Worm (Caenorhabditis elegans) whole organism, midembryonic: ENCODE results near the gene F19B10.2.

Experiments
- T22C8.4 ChIP-seq: fragments of 200-800 bp; sonication (Bioruptor generic); IDR thresholded peaks from 2 replicates; pipeline ENCODE4 v1.3.6; 2022; ENCODE audit warnings: missing genetic modification characterization, missing compliant biosample characterization
- cog-1 ChIP-seq: sonication (generic microtip); optimal IDR thresholded peaks from 2 replicates; lab custom pipeline; 2016; ENCODE audit warnings: missing genetic modification characterization, missing compliant biosample characterization
- flt-1 ChIP-seq: fragments of 200-800 bp; sonication (Bioruptor generic); IDR thresholded peaks from 2 replicates; pipeline ENCODE4 v1.3.6; 2022; ENCODE audit warnings: missing genetic modification characterization, missing compliant biosample characterization
- klf-2 ChIP-seq: fragments of 200-800 bp; sonication (Bioruptor generic); conservative IDR thresholded peaks from 2 replicates; pipeline ENCODE4 v1.3.6; 2022; ENCODE audit warnings: missing genetic modification reagents, missing genetic modification characterization, missing compliant biosample characterization
- med-1 ChIP-seq: sonication (generic microtip); optimal IDR thresholded peaks from 2 replicates; lab custom pipeline; 2017; ENCODE audit warnings: missing genetic modification characterization, mild to moderate bottlenecking, missing compliant biosample characterization, antibody characterized with exemption, missing genetic modification reagents; ENCODE audit not compliant: insufficient read depth
- ref-1 ChIP-seq: fragments of 200-800 bp; sonication (Bioruptor generic); conservative IDR thresholded peaks from 2 replicates; pipeline ENCODE4 v1.3.6; 2022; ENCODE audit warnings: missing genetic modification reagents, missing genetic modification characterization, missing compliant biosample characterization
- tab-1 ChIP-seq: fragments of 200-800 bp; sonication (Bioruptor generic); IDR thresholded peaks from 2 replicates; pipeline ENCODE4 v1.3.6; 2022; ENCODE audit warnings: missing genetic modification characterization, missing compliant biosample characterization
- ztf-23 ChIP-seq: fragments of 200-800 bp; sonication (Bioruptor generic); IDR thresholded peaks from 2 replicates; pipeline ENCODE4 v1.3.6; 2022; ENCODE audit warnings: missing genetic modification reagents, missing genetic modification characterization, missing compliant biosample characterization
- ztf-29 ChIP-seq: fragments of 200-800 bp; sonication (Bioruptor generic); IDR thresholded peaks from 2 replicates; pipeline ENCODE4 v1.3.6; 2022; ENCODE audit warnings: missing genetic modification reagents, missing genetic modification characterization, missing compliant biosample characterization

Gene F19B10.2

DNA sequence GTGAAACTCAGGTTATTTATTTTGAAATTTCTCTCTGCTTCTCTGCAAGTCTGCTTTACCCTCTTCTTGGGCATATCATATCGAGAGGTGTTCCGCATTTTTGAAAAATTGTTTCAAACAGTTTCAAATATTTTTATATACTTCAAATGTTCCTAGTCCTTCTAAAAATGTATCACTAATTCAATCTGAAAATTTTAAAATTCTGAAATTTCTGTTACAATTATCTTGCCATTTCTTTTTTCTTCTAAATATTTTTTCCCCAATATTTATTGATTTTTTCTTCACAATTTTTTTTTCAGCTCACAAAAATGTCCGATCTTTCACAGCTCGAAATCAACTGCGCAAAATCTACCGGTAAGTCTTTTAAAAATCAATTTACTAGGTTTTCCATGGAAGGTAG lies 15.5 kb upstream of the F19B10.2 start, which contains the start of gene F19B10.4:
TSS of gene F19B10.4 (plus strand) at position 301 of the 400 bp plus-strand sequence.
- no peak for TF ChIP-seq klf-2
- TF ChIP-seq tab-1 (GFP tag; lab: Robert Waterston, UW): no peak
- TF ChIP-seq cog-1 (tag; lab: Kevin White, UChicago): no peak
- TF ChIP-seq T22C8.4 (GFP tag; lab: Robert Waterston, UW): no peak
- no peak for TF ChIP-seq med-1 (GFP tag; lab: Kevin White, UChicago)
- no peak for TF ChIP-seq ztf-29 (GFP tag; lab: Robert Waterston, UW)
- no peak for TF ChIP-seq ref-1 (GFP tag; lab: Robert Waterston, UW)
- TF ChIP-seq ztf-23 (GFP tag; lab: Robert Waterston, UW): no peak
- TF ChIP-seq flt-1 (GFP tag; lab: Robert Waterston, UW): no peak

DNA sequence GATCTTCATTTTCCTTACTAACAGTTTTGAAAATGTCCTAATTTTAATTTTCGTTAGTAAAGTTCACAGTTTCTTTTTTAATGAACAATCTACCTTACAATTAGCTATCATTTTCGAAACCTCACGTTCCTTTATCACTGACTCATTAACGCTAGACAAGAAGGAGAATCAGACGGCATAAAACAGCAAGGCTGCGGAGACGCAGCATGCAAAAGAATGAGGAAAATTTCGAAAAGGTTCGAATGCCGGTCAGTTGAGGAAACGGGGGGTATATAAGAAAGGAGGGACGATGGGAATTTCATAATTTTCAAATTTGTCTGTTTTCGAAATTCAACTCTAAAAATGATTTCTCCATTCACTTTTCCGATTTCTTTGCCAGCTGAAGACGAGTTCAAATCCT lies 13.3 kb upstream of the F19B10.2 start, which contains the start of gene F19B10.13:
TSS of gene F19B10.13 (plus strand) at position 343 of the 400 bp plus-strand sequence.
- TF ChIP-seq cog-1 (tag; lab: Kevin White, UChicago) (no peak), tab-1 (GFP tag; lab: Robert Waterston, UW) (no peak), flt-1 (GFP tag; lab: Robert Waterston, UW) (no peak), ztf-29 (GFP tag; lab: Robert Waterston, UW) (no peak), ztf-23 (GFP tag; lab: Robert Waterston, UW) (no peak), med-1 (GFP tag; lab: Kevin White, UChicago) (no peak), klf-2 (no peak), T22C8.4 (GFP tag; lab: Robert Waterston, UW) (no peak), ref-1 (GFP tag; lab: Robert Waterston, UW) (no peak)

DNA sequence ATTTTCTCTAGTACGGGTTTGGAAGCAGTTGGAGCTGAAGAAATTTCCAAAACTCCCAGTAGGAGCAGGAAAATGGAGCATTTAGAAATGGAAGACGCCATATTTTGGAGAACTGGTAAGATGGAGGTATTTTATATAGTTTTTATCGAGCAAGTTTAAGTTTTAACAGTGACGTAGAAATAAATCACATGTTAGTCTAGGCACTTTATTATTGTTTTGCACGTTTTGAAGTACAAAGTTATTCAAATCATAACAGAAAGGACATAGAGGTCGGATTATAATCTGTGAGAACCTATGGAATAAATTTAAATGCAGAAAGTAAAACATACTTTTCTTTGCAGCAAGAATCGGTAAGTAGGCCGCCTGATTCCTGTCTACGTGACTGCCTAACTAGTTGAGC lies 11.5 kb upstream of the F19B10.2 start, which contains the start of gene F19B10.6:
TSS of gene F19B10.6 (minus strand) at position 101 of the 400 bp plus-strand sequence.
- TF ChIP-seq T22C8.4 (GFP tag; lab: Robert Waterston, UW) (no peak), med-1 (GFP tag; lab: Kevin White, UChicago) (no peak), klf-2 (no peak), ref-1 (GFP tag; lab: Robert Waterston, UW) (no peak), tab-1 (GFP tag; lab: Robert Waterston, UW) (no peak), ztf-29 (GFP tag; lab: Robert Waterston, UW) (no peak), flt-1 (GFP tag; lab: Robert Waterston, UW) (no peak), ztf-23 (GFP tag; lab: Robert Waterston, UW) (no peak), cog-1 (tag; lab: Kevin White, UChicago) (no peak)

DNA sequence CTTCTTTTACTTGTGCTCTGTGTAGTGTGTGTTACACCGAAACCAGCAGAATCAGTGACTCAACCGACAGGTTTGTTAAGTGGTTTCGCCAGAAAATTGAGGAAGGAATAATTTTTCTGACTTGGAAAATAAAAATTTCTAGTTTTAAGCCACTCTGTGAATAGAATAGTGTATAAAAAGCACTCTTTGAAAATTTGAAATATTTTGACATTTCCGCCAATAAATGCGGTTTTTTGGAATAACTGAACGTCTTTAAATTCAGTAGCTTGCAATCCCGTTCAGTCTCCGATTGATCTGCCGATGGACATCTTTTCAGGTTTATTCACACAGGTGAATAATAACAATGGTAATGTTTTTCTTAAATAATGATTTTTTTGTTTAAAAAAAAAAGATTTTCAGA lies 10.8 kb upstream of the F19B10.2 start, which contains the start of gene F19B10.3:
TSS of gene F19B10.3 (plus strand) at position 301 of the 400 bp plus-strand sequence.
- TF ChIP-seq klf-2 (no peak), ztf-23 (GFP tag; lab: Robert Waterston, UW) (no peak), tab-1 (GFP tag; lab: Robert Waterston, UW) (no peak), ref-1 (GFP tag; lab: Robert Waterston, UW) (no peak), flt-1 (GFP tag; lab: Robert Waterston, UW) (no peak), T22C8.4 (GFP tag; lab: Robert Waterston, UW) (no peak), med-1 (GFP tag; lab: Kevin White, UChicago) (no peak), ztf-29 (GFP tag; lab: Robert Waterston, UW) (no peak), cog-1 (tag; lab: Kevin White, UChicago) (no peak)

DNA sequence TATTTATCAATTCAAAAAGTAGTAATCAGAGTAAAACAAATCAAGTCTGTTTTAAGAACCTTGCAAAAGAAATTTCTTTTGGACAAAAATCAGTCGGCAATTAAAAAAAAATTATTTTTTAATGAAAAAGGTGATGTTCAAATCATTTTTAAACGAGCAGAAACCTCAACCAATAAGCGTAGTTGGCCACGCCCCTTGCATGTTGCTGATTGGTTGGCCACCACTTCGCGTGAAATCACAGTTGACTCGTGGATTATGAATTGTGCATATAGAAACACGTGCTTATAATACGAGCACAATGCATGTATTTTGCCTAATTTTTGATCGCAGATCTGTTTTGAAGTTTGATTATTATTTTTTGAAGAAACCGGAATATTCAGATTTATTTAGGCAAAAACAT lies 10.1 kb upstream of the F19B10.2 start:
- TF ChIP-seq tab-1 (GFP tag; lab: Robert Waterston, UW) (no peak), T22C8.4 (GFP tag; lab: Robert Waterston, UW) (no peak), med-1 (GFP tag; lab: Kevin White, UChicago) (no peak), ztf-29 (GFP tag; lab: Robert Waterston, UW) (no peak), ref-1 (GFP tag; lab: Robert Waterston, UW) (no peak), klf-2 (no peak), ztf-23 (GFP tag; lab: Robert Waterston, UW) (no peak), flt-1 (GFP tag; lab: Robert Waterston, UW) (no peak), cog-1 (tag; lab: Kevin White, UChicago) (no peak)

DNA sequence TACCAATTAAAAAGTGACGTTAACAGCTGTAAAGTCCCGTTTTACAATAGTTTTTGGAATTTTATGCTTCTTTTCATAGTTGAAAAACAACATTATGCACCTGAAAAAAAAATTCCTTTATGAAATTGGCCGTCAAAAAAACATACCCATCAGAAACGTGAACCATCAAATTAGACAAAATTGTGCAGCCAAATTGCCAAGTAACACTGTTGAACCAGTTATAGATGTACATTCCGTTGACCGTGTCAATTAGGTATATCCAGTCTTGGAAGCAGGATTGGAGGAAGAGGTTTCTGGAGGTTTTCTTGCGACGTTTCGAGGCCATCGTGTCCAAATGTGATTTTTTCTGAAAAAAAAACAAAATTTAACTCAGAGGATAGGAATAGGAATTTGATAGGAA lies 6.0 kb upstream of the F19B10.2 start, which contains the start of gene srx-97:
TSS of gene srx-97 (minus strand) at position 101 of the 400 bp plus-strand sequence.
- no peak for TF ChIP-seq ref-1 (GFP tag; lab: Robert Waterston, UW)
- no peak for TF ChIP-seq cog-1 (tag; lab: Kevin White, UChicago)
- TF ChIP-seq tab-1 (GFP tag; lab: Robert Waterston, UW): no peak
- TF ChIP-seq flt-1 (GFP tag; lab: Robert Waterston, UW): no peak
- TF ChIP-seq med-1 (GFP tag; lab: Kevin White, UChicago): no peak
- no peak for TF ChIP-seq ztf-29 (GFP tag; lab: Robert Waterston, UW)
- no peak for TF ChIP-seq T22C8.4 (GFP tag; lab: Robert Waterston, UW)
- TF ChIP-seq klf-2: no peak

DNA sequence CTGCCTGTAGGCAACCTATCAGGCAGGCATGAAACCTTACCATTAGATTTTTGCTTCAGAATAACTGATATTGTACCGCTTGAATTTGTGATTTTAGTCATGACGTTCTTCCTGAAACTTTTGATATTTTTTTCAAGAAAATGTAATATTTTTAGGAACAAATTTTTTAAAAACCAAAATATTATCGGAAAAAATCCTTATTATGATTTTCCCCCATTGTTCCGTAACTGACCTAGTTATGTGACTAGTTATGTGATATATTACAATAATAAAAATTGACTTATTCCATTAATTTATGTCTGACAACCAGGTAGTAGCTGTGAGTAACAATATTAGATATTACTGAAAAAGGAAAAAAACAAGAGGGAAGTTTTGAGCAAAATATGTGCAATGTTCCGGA lies 4.3 kb upstream of the F19B10.2 start, which contains the start of gene srx-98:
TSS of gene srx-98 (minus strand) at position 101 of the 400 bp plus-strand sequence.
- no peak for TF ChIP-seq med-1 (GFP tag; lab: Kevin White, UChicago)
- TF ChIP-seq klf-2: no peak
- TF ChIP-seq cog-1 (tag; lab: Kevin White, UChicago): no peak
- no peak for TF ChIP-seq ztf-29 (GFP tag; lab: Robert Waterston, UW)
- TF ChIP-seq T22C8.4 (GFP tag; lab: Robert Waterston, UW): no peak
- TF ChIP-seq ztf-23 (GFP tag; lab: Robert Waterston, UW): no peak
- TF ChIP-seq tab-1 (GFP tag; lab: Robert Waterston, UW): no peak
- no peak for TF ChIP-seq ref-1 (GFP tag; lab: Robert Waterston, UW)
- TF ChIP-seq flt-1 (GFP tag; lab: Robert Waterston, UW): no peak

DNA sequence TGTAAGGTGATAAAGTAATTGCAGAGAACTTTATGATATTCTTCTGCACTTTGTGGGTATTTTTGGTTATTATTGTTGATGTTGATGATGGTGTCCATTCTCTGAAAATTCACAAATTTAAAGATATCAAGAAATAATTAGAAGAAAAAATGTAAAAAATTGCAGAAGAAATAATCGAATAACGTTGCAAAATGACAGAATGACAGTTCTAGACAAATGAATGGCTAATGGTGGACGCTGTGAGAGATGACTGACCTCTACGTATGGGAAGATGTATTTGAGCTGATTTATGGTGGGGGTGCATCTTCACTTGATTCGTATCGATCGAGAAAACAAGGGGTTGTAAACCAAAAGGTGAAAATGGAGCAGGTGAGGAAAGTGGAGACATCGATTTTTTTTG lies 1.8 kb upstream of the F19B10.2 start, which contains the start of gene sea-1:
TSS of gene sea-1 (minus strand) at position 101 of the 400 bp plus-strand sequence.
- TF ChIP-seq ztf-29 (GFP tag; lab: Robert Waterston, UW) (no peak), med-1 (GFP tag; lab: Kevin White, UChicago) (no peak), flt-1 (GFP tag; lab: Robert Waterston, UW) (no peak), ztf-23 (GFP tag; lab: Robert Waterston, UW) (no peak), tab-1 (GFP tag; lab: Robert Waterston, UW) (no peak), ref-1 (GFP tag; lab: Robert Waterston, UW) (no peak), klf-2 (no peak), cog-1 (tag; lab: Kevin White, UChicago) (no peak), T22C8.4 (GFP tag; lab: Robert Waterston, UW) (no peak)
